Fruit fly (Drosophila melanogaster): ENCODE results near the gene hdm.

Gene hdm

DNA sequence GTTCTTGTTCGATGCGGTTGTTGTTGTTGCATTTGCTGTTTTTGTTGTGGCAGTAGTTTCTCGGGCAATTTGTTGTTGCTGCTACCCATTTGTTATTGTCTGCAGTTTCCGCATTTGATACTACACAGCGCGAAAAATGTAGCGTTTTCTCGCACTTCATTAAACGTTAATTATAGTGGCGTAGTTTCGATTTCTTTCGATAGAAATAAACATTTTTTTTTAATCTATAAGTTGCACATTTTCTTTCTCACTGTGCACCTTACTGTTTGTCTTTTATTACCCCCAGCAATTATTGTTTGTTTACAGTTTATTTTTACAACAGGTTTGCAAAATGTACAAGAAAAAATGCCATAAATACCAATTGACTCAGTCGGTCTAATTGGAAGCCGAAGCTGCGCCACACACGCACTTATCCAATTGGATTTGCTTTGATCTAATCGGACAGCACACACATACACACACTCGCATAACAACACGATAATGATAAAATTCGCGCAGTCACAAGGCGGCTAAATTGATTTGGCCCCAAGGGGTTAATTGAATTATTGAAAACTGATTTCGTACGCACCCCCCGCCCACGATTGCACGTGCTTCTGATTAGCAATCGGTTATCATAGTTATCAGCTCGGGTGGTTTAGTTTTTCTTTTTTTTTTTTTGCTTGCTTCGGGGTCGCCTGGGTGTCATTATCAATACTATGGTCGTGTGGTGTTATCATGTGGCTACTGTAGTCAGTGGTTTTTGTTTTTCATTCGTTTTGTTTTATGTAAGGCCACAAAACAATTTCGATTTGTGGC lies 46.0 kb upstream of the hdm start (continued):
- TF ChIP-seq insv (GFP tag; optimal IDR thresholded peaks at IDR 0.05) (peak; percentile 78 to 95), ewg (GFP tag; optimal IDR thresholded peaks at IDR 0.05) (no peak), Hr78 (GFP tag; optimal IDR thresholded peaks at IDR 0.05) (peak in 1 of 2 experiments; percentile 58), CG8281 (tag; optimal IDR thresholded peaks at IDR 0.05) (peak; percentile 30), inv (GFP tag; IDR thresholded peaks at IDR 0.05; ENCODE audit: partially characterized antibody) (no peak), p53 (GFP tag; optimal IDR thresholded peaks at IDR 0.05) (no peak), stwl (tag; optimal IDR thresholded peaks at IDR 0.05) (no peak), Xbp1 (GFP tag; optimal IDR thresholded peaks at IDR 0.05) (no peak), btn (GFP tag; optimal IDR thresholded peaks at IDR 0.05) (no peak), Atf6 (GFP tag; IDR thresholded peaks at IDR 0.05) (0 out of 2 replicates have a peak, but pooled peaks have one; percentile 48), Hr39 (optimal IDR thresholded peaks at IDR 0.05) (no peak), mirr (GFP tag; optimal IDR thresholded peaks at IDR 0.05) (peak; percentile 76), dm (GFP tag; optimal IDR thresholded peaks at IDR 0.05) (no peak), ranshi (GFP tag; IDR thresholded peaks at IDR 0.05) (0 out of 2 replicates have a peak, but pooled peaks have one; percentile 4), exex (tag; optimal IDR thresholded peaks at IDR 0.05) (peak; percentile 90)

DNA sequence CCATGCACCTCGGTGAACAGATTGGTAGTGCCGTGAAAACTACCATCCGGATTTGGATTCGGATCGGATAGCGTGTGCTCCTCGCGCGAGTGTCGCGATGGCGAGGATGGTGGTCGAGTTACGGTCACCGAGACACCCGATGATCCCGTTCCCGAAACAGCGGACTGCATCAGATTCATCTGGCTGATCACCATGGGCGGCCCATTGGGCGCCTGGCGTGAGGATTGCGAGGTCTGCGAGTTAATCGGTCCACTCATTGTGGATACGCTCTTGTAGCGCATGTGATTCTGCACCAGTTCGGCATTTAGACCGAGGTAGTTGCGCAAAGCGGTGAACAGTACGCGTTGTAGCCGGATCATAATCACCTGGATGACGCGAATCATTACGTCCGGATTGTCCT lies 43.8 kb upstream of the hdm start, which contains the start of gene sn:
Gene sn, plus strand, starts transcription at position 301 of the 400 bp plus-strand sequence.
- TF ChIP-seq tin (GFP tag; optimal IDR thresholded peaks at IDR 0.05) (no peak), pfk (GFP tag; optimal IDR thresholded peaks at IDR 0.05) (no peak), disco-r (GFP tag; optimal IDR thresholded peaks at IDR 0.05) (no peak), CG43689 (GFP tag; IDR thresholded peaks at IDR 0.05) (no peak), p53 (GFP tag; optimal IDR thresholded peaks at IDR 0.05) (no peak), chn (GFP tag; optimal IDR thresholded peaks at IDR 0.05) (no peak), CG11398 (GFP tag; optimal IDR thresholded peaks at IDR 0.05) (no peak), tll (GFP tag; optimal IDR thresholded peaks at IDR 0.05) (no peak), ab (GFP tag; optimal IDR thresholded peaks at IDR 0.05) (no peak), fu2 (GFP tag; optimal IDR thresholded peaks at IDR 0.05) (no peak), Hsf (GFP tag; optimal IDR thresholded peaks at IDR 0.05) (no peak), CG5953 (GFP tag; IDR thresholded peaks at IDR 0.05) (no peak), Side (GFP tag; optimal IDR thresholded peaks at IDR 0.05) (no peak), CG8281 (tag; optimal IDR thresholded peaks at IDR 0.05) (no peak)

DNA sequence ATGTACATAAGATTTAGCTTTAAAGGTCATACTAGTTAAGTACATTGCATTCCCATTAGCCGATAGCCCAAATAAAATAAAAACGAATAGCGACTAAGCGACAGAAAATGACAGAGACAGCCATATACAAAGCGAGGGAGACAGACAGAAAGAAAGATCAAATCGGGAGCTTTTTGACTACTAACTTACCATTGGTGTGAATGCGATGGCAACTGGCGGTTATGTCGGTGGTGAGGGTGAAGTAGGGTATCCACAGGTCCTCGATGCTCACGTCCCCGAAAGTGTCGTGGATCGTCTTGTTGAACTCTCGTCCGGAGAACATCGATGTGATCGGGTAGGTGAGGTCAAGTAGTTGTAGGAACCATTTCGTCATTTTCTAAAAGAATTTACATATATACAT lies 41.1 kb upstream of the hdm start:
- TF ChIP-seq Nf-YC (tag; optimal IDR thresholded peaks at IDR 0.05) (peak; percentile 13), Myb (GFP tag; optimal IDR thresholded peaks at IDR 0.05) (no peak), CG10274 (GFP tag; optimal IDR thresholded peaks at IDR 0.05) (peak; percentile 55), CG14710 (tag; optimal IDR thresholded peaks at IDR 0.05) (no peak), C15 (GFP tag; IDR thresholded peaks at IDR 0.05) (no peak), CG1832 (GFP tag; optimal IDR thresholded peaks at IDR 0.05) (peak; percentile 16), CG10321 (GFP tag; IDR thresholded peaks at IDR 0.05) (peak; percentile 49; the same call in 1 of the 2 replicates), Abd-B (GFP tag; optimal IDR thresholded peaks at IDR 0.05) (no peak), Adf1 (GFP tag; IDR thresholded peaks at IDR 0.05) (no peak)
